Fruit fly (Drosophila melanogaster) whole organism, embryonic: Measurements from ENCODE around the gene Acp98AB.

Source experiments
- Adf1 ChIP-seq: fragments of 200-800 bp; sonication (Bioruptor generic); IDR thresholded peaks from 2 replicates; pipeline ENCODE4 v1.3.6; 2022; ENCODE audit warnings: missing biosample characterization, missing genetic modification characterization
- Atf3 ChIP-seq: fragments of 200-800 bp; sonication (Bioruptor generic); optimal IDR thresholded peaks from 3 replicates; lab custom pipeline; 2016; ENCODE audit warnings: missing biosample characterization, missing genetic modification characterization
- CG10654 ChIP-seq: fragments of 200-800 bp; sonication (Bioruptor generic); optimal IDR thresholded peaks from 2 replicates; lab custom pipeline; 2016; ENCODE audit warnings: missing biosample characterization, missing genetic modification characterization
- CG10959 ChIP-seq: fragments of 200-800 bp; sonication (Bioruptor generic); IDR thresholded peaks from 2 replicates; pipeline ENCODE4 v1.3.6; 2022; ENCODE audit warnings: missing biosample characterization, missing genetic modification characterization
- CG14710 ChIP-seq: fragments of 200-800 bp; sonication (Bioruptor generic); optimal IDR thresholded peaks from 3 replicates; lab custom pipeline; 2019; ENCODE audit warnings: missing biosample characterization, mild to moderate bottlenecking, missing genetic modification characterization, moderate library complexity
- CG17359 ChIP-seq: fragments of 200-800 bp; sonication (Bioruptor generic); optimal IDR thresholded peaks from 3 replicates; lab custom pipeline; 2018; ENCODE audit warnings: missing biosample characterization, mild to moderate bottlenecking, missing genetic modification characterization, moderate library complexity
- CG17568 ChIP-seq: fragments of 200-800 bp; sonication (Bioruptor generic); optimal IDR thresholded peaks from 2 replicates; lab custom pipeline; 2018; ENCODE audit warnings: missing biosample characterization, mild to moderate bottlenecking, missing genetic modification characterization, moderate library complexity
- CG17612 ChIP-seq: fragments of 200-800 bp; sonication (Bioruptor generic); IDR thresholded peaks from 2 replicates; pipeline ENCODE4 v1.3.6; 2022; ENCODE audit warnings: missing biosample characterization, missing genetic modification characterization
- CG17829 ChIP-seq: fragments of 200-800 bp; optimal IDR thresholded peaks from 2 replicates; lab custom pipeline; 2019; ENCODE audit warnings: missing biosample characterization, mild to moderate bottlenecking, missing genetic modification characterization, moderate library complexity
- CG17912 ChIP-seq: fragments of 200-800 bp; sonication (Bioruptor generic); optimal IDR thresholded peaks from 2 replicates; lab custom pipeline; 2018; ENCODE audit warnings: missing biosample characterization, mild to moderate bottlenecking, missing genetic modification characterization
- CG18764 ChIP-seq: fragments of 200-800 bp; sonication (Bioruptor generic); optimal IDR thresholded peaks from 3 replicates; lab custom pipeline; 2016; ENCODE audit warnings: missing biosample characterization, missing genetic modification characterization
- CG2889 ChIP-seq: fragments of 200-800 bp; sonication (Bioruptor generic); IDR thresholded peaks from 3 replicates; pipeline ENCODE4 v1.3.6; 2022; ENCODE audit warnings: missing biosample characterization, missing genetic modification characterization
- CG32532 ChIP-seq: fragments of 200-800 bp; sonication (Bioruptor generic); IDR thresholded peaks from 2 replicates; pipeline ENCODE4 v1.3.6; 2022; ENCODE audit warnings: missing biosample characterization, missing genetic modification characterization
- CG3726 ChIP-seq: fragments of 200-800 bp; sonication (Bioruptor generic); IDR thresholded peaks from 3 replicates; pipeline ENCODE4, ENCODE4 v1.3.6; 2022; ENCODE audit warnings: missing biosample characterization, missing genetic modification characterization
- CG43689 ChIP-seq: fragments of 200-800 bp; sonication (Bioruptor generic); IDR thresholded peaks from 2 replicates; pipeline ENCODE4 v1.3.6; 2022; ENCODE audit warnings: missing biosample characterization, missing genetic modification characterization
- CG6654 ChIP-seq: fragments of 200-800 bp; sonication (Bioruptor generic); optimal IDR thresholded peaks from 2 replicates; lab custom pipeline; 2017; ENCODE audit warnings: missing biosample characterization, mild to moderate bottlenecking, missing genetic modification characterization
- CG6791 ChIP-seq: fragments of 200-800 bp; sonication (Bioruptor generic); IDR thresholded peaks from 3 replicates; pipeline ENCODE4 v1.3.6; 2022; ENCODE audit warnings: missing biosample characterization, missing genetic modification characterization; ENCODE audit not compliant: partially characterized antibody
- CG6854 ChIP-seq: fragments of 200-800 bp; sonication (Bioruptor generic); optimal IDR thresholded peaks from 3 replicates; lab custom pipeline; 2017; ENCODE audit warnings: missing biosample characterization, mild to moderate bottlenecking, missing genetic modification characterization
- CG7271 ChIP-seq: fragments of 200-800 bp; sonication (Bioruptor generic); optimal IDR thresholded peaks from 2 replicates; lab custom pipeline; 2018; ENCODE audit warnings: missing biosample characterization, mild to moderate bottlenecking, missing genetic modification characterization, moderate library complexity
- CG7357 ChIP-seq: fragments of 200-800 bp; sonication (Bioruptor generic); IDR thresholded peaks from 3 replicates; pipeline ENCODE4 v1.3.6; 2022; ENCODE audit warnings: missing biosample characterization, missing genetic modification characterization
- CG7786 ChIP-seq: fragments of 200-800 bp; sonication (Bioruptor generic); optimal IDR thresholded peaks from 2 replicates; lab custom pipeline; 2016; ENCODE audit warnings: missing biosample characterization, missing genetic modification characterization
- CG9437 ChIP-seq: fragments of 200-800 bp; sonication (Bioruptor generic); optimal IDR thresholded peaks from 2 replicates; lab custom pipeline; 2018; ENCODE audit warnings: missing biosample characterization, mild to moderate bottlenecking, missing genetic modification characterization
- Camta ChIP-seq: fragments of 200-800 bp; sonication (Bioruptor generic); optimal IDR thresholded peaks from 2 replicates; lab custom pipeline; 2016; ENCODE audit warnings: missing biosample characterization, missing genetic modification characterization
- Dip3 ChIP-seq: fragments of 200-800 bp; sonication (Bioruptor generic); optimal IDR thresholded peaks from 3 replicates; lab custom pipeline; 2016; ENCODE audit warnings: missing biosample characterization, missing genetic modification characterization
- E2f2 ChIP-seq: fragments of 200-800 bp; sonication (Bioruptor generic); IDR thresholded peaks from 2 replicates; pipeline ENCODE4 v1.3.6; 2022; ENCODE audit warnings: missing biosample characterization, missing genetic modification characterization
- Elba2 ChIP-seq: fragments of 200-800 bp; sonication (Bioruptor generic); optimal IDR thresholded peaks from 3 replicates; lab custom pipeline; 2016; ENCODE audit warnings: missing biosample characterization, missing genetic modification characterization
- Gug ChIP-seq: fragments of 200-800 bp; sonication (Bioruptor generic); IDR thresholded peaks from 4 replicates; pipeline ENCODE4 v1.3.6; 2022; ENCODE audit warnings: missing biosample characterization, missing genetic modification characterization
- H15 ChIP-seq: fragments of 200-800 bp; sonication (Bioruptor generic); IDR thresholded peaks from 3 replicates; pipeline ENCODE4 v1.3.6; 2022; ENCODE audit warnings: missing biosample characterization, missing genetic modification characterization
- Hr39 ChIP-seq: fragments of >200 bp; optimal IDR thresholded peaks from 2 replicates; lab custom pipeline; 2017
- Nf-YA ChIP-seq: fragments of 200-800 bp; sonication (Bioruptor generic); IDR thresholded peaks from 2 replicates; pipeline ENCODE4 v1.3.6; 2022; ENCODE audit warnings: missing biosample characterization, missing genetic modification characterization
- abd-A ChIP-seq: fragments of 200-800 bp; sonication (Bioruptor generic); optimal IDR thresholded peaks from 3 replicates; lab custom pipeline; 2019; ENCODE audit warnings: missing biosample characterization, mild to moderate bottlenecking, missing genetic modification characterization, moderate library complexity
- ato ChIP-seq: fragments of 200-800 bp; sonication (Bioruptor generic); IDR thresholded peaks from 2 replicates; pipeline ENCODE4 v1.3.6; 2022; ENCODE audit warnings: missing biosample characterization, missing genetic modification characterization; ENCODE audit not compliant: partially characterized antibody
- gce ChIP-seq: fragments of 200-800 bp; sonication (Bioruptor generic); IDR thresholded peaks from 3 replicates; pipeline ENCODE4 v1.3.6; 2022; ENCODE audit warnings: missing biosample characterization, missing genetic modification characterization
- gem ChIP-seq: fragments of 200-800 bp; sonication (Bioruptor generic); optimal IDR thresholded peaks from 2 replicates; lab custom pipeline; 2019; ENCODE audit warnings: missing biosample characterization, mild to moderate bottlenecking, missing genetic modification characterization, moderate library complexity
- grn ChIP-seq: fragments of 200-800 bp; sonication (Bioruptor generic); optimal IDR thresholded peaks from 3 replicates; lab custom pipeline; 2017; ENCODE audit warnings: missing biosample characterization, missing genetic modification characterization
- gsb ChIP-seq: fragments of 200-800 bp; sonication (Bioruptor generic); IDR thresholded peaks from 2 replicates; pipeline ENCODE4 v1.3.6; 2022; ENCODE audit warnings: missing biosample characterization, missing genetic modification characterization
- gsb-n ChIP-seq: fragments of 200-800 bp; sonication (Bioruptor generic); optimal IDR thresholded peaks from 3 replicates; lab custom pipeline; 2018; ENCODE audit warnings: missing biosample characterization, mild to moderate bottlenecking, missing genetic modification characterization
- kah ChIP-seq: fragments of 200-800 bp; sonication (Bioruptor generic); optimal IDR thresholded peaks from 2 replicates; lab custom pipeline; 2018; ENCODE audit warnings: missing biosample characterization, mild to moderate bottlenecking, missing genetic modification characterization
- kay ChIP-seq: fragments of 200-800 bp; sonication (Bioruptor generic); optimal IDR thresholded peaks from 2 replicates; lab custom pipeline; 2016; ENCODE audit warnings: missing biosample characterization, missing genetic modification characterization
- klu ChIP-seq: fragments of 200-800 bp; sonication (Bioruptor generic); IDR thresholded peaks from 2 replicates; pipeline ENCODE4 v1.3.6; 2022; ENCODE audit warnings: missing biosample characterization, missing genetic modification characterization
- kni ChIP-seq: fragments of 200-800 bp; sonication (Bioruptor generic); optimal IDR thresholded peaks from 3 replicates; lab custom pipeline; 2017; ENCODE audit warnings: mild to moderate bottlenecking, missing biosample characterization, missing genetic modification reagents, missing genetic modification characterization
- lilli ChIP-seq: fragments of 200-800 bp; sonication (Bioruptor generic); optimal IDR thresholded peaks from 3 replicates; lab custom pipeline; 2016; ENCODE audit warnings: missing biosample characterization, missing genetic modification characterization
- nom ChIP-seq: fragments of 200-800 bp; sonication (Bioruptor generic); optimal IDR thresholded peaks from 2 replicates; lab custom pipeline; 2017; ENCODE audit warnings: missing biosample characterization, missing genetic modification characterization, mild to moderate bottlenecking, moderate library complexity, missing genetic modification reagents
- otp ChIP-seq: fragments of 200-800 bp; sonication (Bioruptor generic); IDR thresholded peaks from 3 replicates; pipeline ENCODE4, ENCODE4 v1.3.6; 2022; ENCODE audit warnings: missing biosample characterization, missing genetic modification characterization
- phol ChIP-seq: fragments of 200-800 bp; sonication (Bioruptor generic); optimal IDR thresholded peaks from 3 replicates; lab custom pipeline; 2018; ENCODE audit warnings: missing biosample characterization, mild to moderate bottlenecking, missing genetic modification characterization, moderate library complexity
- prd ChIP-seq, 3 experiments: fragments of >200 bp in 2 of 3; fragments of 200-800 bp in 1 of 3; sonication (Bioruptor generic) in 1 of 3; optimal IDR thresholded peaks in 2 of 3; IDR thresholded peaks in 1 of 3; 2 replicates in 2 of 3; 3 replicates in 1 of 3; pipeline versions ENCODE4 v1.3.6 to Lab custom; 2017 to 2022; ENCODE audit warnings: missing biosample characterization in 1 of 3, missing genetic modification characterization in 1 of 3
- salm ChIP-seq: fragments of 200-800 bp; sonication (Bioruptor generic); optimal IDR thresholded peaks from 2 replicates; lab custom pipeline; 2018; ENCODE audit warnings: missing biosample characterization, mild to moderate bottlenecking, missing genetic modification characterization
- slbo ChIP-seq: fragments of 200-800 bp; sonication (Bioruptor generic); IDR thresholded peaks from 2 replicates; pipeline ENCODE4 v1.3.6; 2022; ENCODE audit warnings: missing biosample characterization, missing genetic modification characterization
- sqz ChIP-seq: fragments of 200-800 bp; sonication (Bioruptor generic); optimal IDR thresholded peaks from 3 replicates; lab custom pipeline; 2018; ENCODE audit warnings: missing biosample characterization, mild to moderate bottlenecking, missing genetic modification characterization
- tna ChIP-seq: fragments of 200-800 bp; sonication (Bioruptor generic); IDR thresholded peaks from 2 replicates; pipeline ENCODE4 v1.3.6; 2022; ENCODE audit warnings: missing biosample characterization, missing genetic modification characterization; ENCODE audit not compliant: partially characterized antibody
- zfh1 ChIP-seq: fragments of 200-800 bp; sonication (Bioruptor generic); IDR thresholded peaks from 3 replicates; pipeline ENCODE4 v1.3.6; 2022; ENCODE audit warnings: missing biosample characterization, missing genetic modification characterization

The Acp98AB gene

dm6 chr3R:27677174-27677726, 17.4 kb upstream of the Acp98AB start, which contains the start of gene Hsdl2 (continued):
- TF ChIP-seq CG17568 (GFP tag; lab: Kevin White, UChicago) (no peak), Gug (GFP tag; lab: Robert Waterston, UW) (peak; percentile 38; the same call in 3 of the 4 replicates), CG18764 (GFP tag; lab: Kevin White, UChicago) (no peak), CG7271 (tag; lab: Kevin White, UChicago) (no peak), H15 (GFP tag; lab: Robert Waterston, UW) (peak; percentile 69; the same call in 2 of the 3 replicates), CG7357 (GFP tag; lab: Robert Waterston, UW) (no peak), sqz (no peak), phol (tag; lab: Kevin White, UChicago) (peak; percentile 55), gsb (GFP tag; lab: Robert Waterston, UW) (no peak), ato (peak; percentile 75), CG3726 (no peak), kni (GFP tag; lab: Kevin White, UChicago) (no peak), Adf1 (GFP tag; lab: Robert Waterston, UW) (no peak), E2f2 (GFP tag; lab: Robert Waterston, UW) (peak; percentile 93), zfh1 (GFP tag; lab: Robert Waterston, UW) (peak; percentile 43; the same call in 1 of the 3 replicates), CG17359 (tag; lab: Kevin White, UChicago) (no peak), CG32532 (GFP tag; lab: Robert Waterston, UW) (peak; percentile 65), gce (GFP tag; lab: Robert Waterston, UW) (no peak), abd-A (tag; lab: Kevin White, UChicago) (no peak), CG6654 (no peak), klu (GFP tag; lab: Robert Waterston, UW) (no peak), gem (no peak), CG7786 (GFP tag; lab: Kevin White, UChicago) (peak; percentile 7), grn (GFP tag; lab: Kevin White, UChicago) (no peak), tna (GFP tag; lab: Robert Waterston, UW) (no peak), CG17829 (no peak), CG10959 (GFP tag; lab: Robert Waterston, UW) (no peak), CG17612 (GFP tag; lab: Robert Waterston, UW) (no peak), Hr39 (lab: Kevin White, UChicago) (no peak), nom (GFP tag; lab: Kevin White, UChicago) (peak; percentile 99), CG14710 (tag; lab: Kevin White, UChicago) (peak; percentile 75), lilli (GFP tag; lab: Kevin White, UChicago) (peak; percentile 74), slbo (peak; percentile 55), CG6854 (no peak), CG9437 (GFP tag; lab: Kevin White, UChicago) (peak; percentile 41), kah (GFP tag; lab: Kevin White, UChicago) (no peak), CG10654 (GFP tag; lab: Kevin White, UChicago) (no peak), prd (optimal IDR thresholded peaks at IDR 0.05; lab: Kevin White, UChicago) (no peak), prd (GFP tag; IDR thresholded peaks at IDR 0.05; lab: Robert Waterston, UW) (peak; percentile 70), Dip3 (GFP tag; lab: Kevin White, UChicago) (peak; percentile 50), Atf3 (GFP tag; lab: Kevin White, UChicago) (no peak), CG17912 (no peak), CG2889 (GFP tag; lab: Robert Waterston, UW) (no peak), salm (tag; lab: Kevin White, UChicago) (no peak), Camta (GFP tag; lab: Kevin White, UChicago) (no peak), kay (GFP tag; lab: Kevin White, UChicago) (no peak), Elba2 (GFP tag; lab: Kevin White, UChicago) (no peak), otp (GFP tag; lab: Robert Waterston, UW) (no peak), gsb-n (no peak), CG43689 (GFP tag; lab: Robert Waterston, UW) (no peak), Nf-YA (no peak), CG6791 (GFP tag; lab: Robert Waterston, UW) (peak; percentile 61; the same call in 2 of the 3 replicates)
